Worm (Caenorhabditis elegans) whole organism, L1 larva: ENCODE results near the gene F59A1.11.

Experiments
- Y116A8C.19 ChIP-seq: sonication (generic microtip); optimal IDR thresholded peaks from 2 replicates; lab custom pipeline; 2016; ENCODE audit warnings: missing compliant biosample characterization, missing genetic modification characterization, borderline replicate concordance
- alr-1 ChIP-seq: fragments of 200-800 bp; sonication (Bioruptor generic); optimal IDR thresholded peaks from 2 replicates; lab custom pipeline; 2018; ENCODE audit warnings: borderline replicate concordance, mild to moderate bottlenecking, missing genetic modification characterization, missing compliant biosample characterization
- aly-2 ChIP-seq: fragments of 150-350 bp; optimal IDR thresholded peaks from 2 replicates; lab custom pipeline; 2014; ENCODE audit warnings: missing biosample characterization, missing genetic modification characterization
- ama-1 ChIP-seq: fragments of 150-350 bp; optimal IDR thresholded peaks from 2 replicates; lab custom pipeline; 2014
- ceh-82 ChIP-seq, 3 experiments: fragments of 150-350 bp in 1 of 3; sonication (generic microtip) in 2 of 3; optimal IDR thresholded peaks; 2 replicates each; lab custom pipeline; 2014 to 2017; ENCODE audit warnings: missing biosample characterization in 3 of 3, missing genetic modification characterization in 3 of 3
- ceh-90 ChIP-seq: sonication (generic microtip); optimal IDR thresholded peaks from 2 replicates; lab custom pipeline; 2016; ENCODE audit warnings: missing genetic modification characterization, missing compliant biosample characterization
- ces-1 ChIP-seq: fragments of 150-350 bp; optimal IDR thresholded peaks from 2 replicates; lab custom pipeline; 2014; ENCODE audit warnings: missing biosample characterization, missing genetic modification reagents, missing genetic modification characterization
- dpl-1 ChIP-seq, 3 experiments: fragments of 150-350 bp in 2 of 3; sonication (generic microtip) in 1 of 3; optimal IDR thresholded peaks; 2 replicates each; lab custom pipeline; 2014 to 2017; ENCODE audit warnings: missing biosample characterization in 3 of 3, missing genetic modification characterization in 3 of 3, missing genetic modification reagents in 3 of 3
- dsc-1 ChIP-seq: sonication (generic microtip); optimal IDR thresholded peaks from 2 replicates; lab custom pipeline; 2016; ENCODE audit warnings: mild to moderate bottlenecking, missing genetic modification characterization, missing compliant biosample characterization
- egl-13 ChIP-seq: sonication (generic microtip); optimal IDR thresholded peaks from 2 replicates; lab custom pipeline; 2016; ENCODE audit warnings: missing genotype, missing genetic modification reagents, missing genetic modification characterization, missing compliant biosample characterization
- egl-27 ChIP-seq, 2 experiments: fragments of 150-350 bp in 1 of 2; sonication (generic microtip); optimal IDR thresholded peaks; 3 replicates each; lab custom pipeline; 2017 to 2018; ENCODE audit warnings: missing biosample characterization in 2 of 2, missing genetic modification characterization in 2 of 2, missing genetic modification reagents in 2 of 2
- elt-2 ChIP-seq: sonication (generic microtip); optimal IDR thresholded peaks from 2 replicates; lab custom pipeline; 2016; ENCODE audit warnings: missing genetic modification characterization, mild to moderate bottlenecking, inconsistent platforms, missing compliant biosample characterization, missing genetic modification reagents
- elt-3 ChIP-seq, 6 experiments: fragments of 150-350 bp in 1 of 6; sonication (generic microtip); optimal IDR thresholded peaks; 2 replicates each; lab custom pipeline; 2017 to 2018; ENCODE audit warnings: missing biosample characterization in 6 of 6, missing genetic modification characterization in 6 of 6, inconsistent platforms in 1 of 6
- ets-5 ChIP-seq: fragments of 200-800 bp; sonication (Bioruptor generic); IDR thresholded peaks from 2 replicates; pipeline ENCODE4 v1.3.6; 2022; ENCODE audit warnings: missing genetic modification characterization, missing compliant biosample characterization
- fkh-10 ChIP-seq: sonication (generic microtip); optimal IDR thresholded peaks from 2 replicates; lab custom pipeline; 2017; ENCODE audit warnings: missing biosample characterization, missing genetic modification reagents, missing genetic modification characterization
- grh-1 ChIP-seq: fragments of 200-800 bp; sonication (Bioruptor generic); IDR thresholded peaks from 2 replicates; pipeline ENCODE4 v1.3.6; 2022; ENCODE audit warnings: missing genetic modification reagents, missing genetic modification characterization, missing compliant biosample characterization
- hlh-17 ChIP-seq: fragments of 200-800 bp; sonication (Bioruptor generic); optimal IDR thresholded peaks from 2 replicates; lab custom pipeline; 2018; ENCODE audit warnings: missing genetic modification characterization, mild to moderate bottlenecking, missing compliant biosample characterization, moderate library complexity, borderline replicate concordance
- jun-1 ChIP-seq: fragments of 150-350 bp; optimal IDR thresholded peaks from 2 replicates; lab custom pipeline; 2014; ENCODE audit warnings: missing biosample characterization, missing genetic modification reagents, missing genetic modification characterization
- lin-13 ChIP-seq: fragments of 150-350 bp; optimal IDR thresholded peaks from 2 replicates; lab custom pipeline; 2014; ENCODE audit warnings: missing biosample characterization, missing genetic modification reagents, missing genetic modification characterization
- lin-39 ChIP-seq: fragments of 150-350 bp; optimal IDR thresholded peaks from 2 replicates; lab custom pipeline; 2014; ENCODE audit warnings: missing biosample characterization, missing genetic modification reagents, missing genetic modification characterization
- lsy-2 ChIP-seq, 2 experiments: fragments of 150-350 bp; optimal IDR thresholded peaks; 2 replicates each; lab custom pipeline; 2014; ENCODE audit warnings: missing biosample characterization in 2 of 2, missing genetic modification characterization in 2 of 2
- mab-9 ChIP-seq: fragments of 200-800 bp; sonication (Bioruptor generic); IDR thresholded peaks from 2 replicates; pipeline ENCODE4 v1.3.6; 2022; ENCODE audit warnings: missing genetic modification reagents, missing genetic modification characterization, missing compliant biosample characterization
- mep-1 ChIP-seq: fragments of 150-350 bp; optimal IDR thresholded peaks from 2 replicates; lab custom pipeline; 2014; ENCODE audit warnings: missing biosample characterization, missing genetic modification characterization
- nhr-28 ChIP-seq: fragments of 150-350 bp; optimal IDR thresholded peaks from 2 replicates; lab custom pipeline; 2014; ENCODE audit warnings: missing biosample characterization, missing genetic modification characterization
- nhr-47 ChIP-seq: sonication (generic microtip); optimal IDR thresholded peaks from 2 replicates; lab custom pipeline; 2016; ENCODE audit warnings: mild to moderate bottlenecking, missing genetic modification characterization, moderate library complexity, missing compliant biosample characterization
- nhr-77 ChIP-seq: fragments of 150-350 bp; optimal IDR thresholded peaks from 2 replicates; lab custom pipeline; 2014; ENCODE audit warnings: missing biosample characterization, missing genetic modification characterization
- nhr-84 ChIP-seq: sonication (generic microtip); optimal IDR thresholded peaks from 2 replicates; lab custom pipeline; 2017; ENCODE audit warnings: missing biosample characterization, missing genetic modification characterization
- nhr-85 ChIP-seq: sonication (generic microtip); peaks from one replicate; lab custom pipeline; 2016; ENCODE audit warnings: missing genetic modification characterization, inconsistent platforms, missing compliant biosample characterization
- pqm-1 ChIP-seq: sonication (generic microtip); optimal IDR thresholded peaks from 3 replicates; lab custom pipeline; 2017; ENCODE audit warnings: missing biosample characterization, missing genetic modification characterization
- skn-1 ChIP-seq: fragments of 150-350 bp; optimal IDR thresholded peaks from 2 replicates; lab custom pipeline; 2014; ENCODE audit warnings: missing biosample characterization, missing genetic modification characterization
- snu-23 ChIP-seq: sonication (generic microtip); optimal IDR thresholded peaks from 2 replicates; lab custom pipeline; 2016; ENCODE audit warnings: missing genetic modification characterization, missing compliant biosample characterization
- sox-4 ChIP-seq: sonication (generic microtip); optimal IDR thresholded peaks from 2 replicates; lab custom pipeline; 2016; ENCODE audit warnings: missing genetic modification characterization, missing compliant biosample characterization
- sptf-1 ChIP-seq: fragments of 150-350 bp; optimal IDR thresholded peaks from 2 replicates; lab custom pipeline; 2014; ENCODE audit warnings: missing biosample characterization, missing genetic modification characterization
- tlp-1 ChIP-seq: fragments of 150-350 bp; optimal IDR thresholded peaks from 2 replicates; lab custom pipeline; 2014; ENCODE audit warnings: missing biosample characterization, missing genetic modification characterization
- unc-30 ChIP-seq: sonication (generic microtip); optimal IDR thresholded peaks from 2 replicates; lab custom pipeline; 2017; ENCODE audit warnings: missing biosample characterization, missing genetic modification characterization
- vab-15 ChIP-seq: sonication (generic microtip); optimal IDR thresholded peaks from 2 replicates; lab custom pipeline; 2017; ENCODE audit warnings: missing genotype, mild to moderate bottlenecking, missing genetic modification characterization, missing compliant biosample characterization
- zag-1 ChIP-seq: fragments of 150-350 bp; optimal IDR thresholded peaks from 2 replicates; lab custom pipeline; 2014; ENCODE audit warnings: missing biosample characterization, missing genetic modification characterization
- ztf-4 ChIP-seq: fragments of 150-350 bp; optimal IDR thresholded peaks from 2 replicates; lab custom pipeline; 2014; ENCODE audit warnings: missing biosample characterization, missing genetic modification characterization

F59A1.11 gene

ce11 chrV:17624906-17625305 is 40.9 kb downstream of the F59A1.11 start, which contains the start of gene F57G4.11:
Gene F57G4.11 (plus strand): TSS chrV:17625206.
- no peak for TF ChIP-seq nhr-84 (tag; lab: Kevin White, UChicago)
- no peak for TF ChIP-seq unc-30 (tag; lab: Kevin White, UChicago)
- no peak for TF ChIP-seq fkh-10 (GFP tag; lab: Kevin White, UChicago)
- no peak for TF ChIP-seq skn-1 (tag; lab: Kevin White, UChicago)
- TF ChIP-seq pqm-1 (tag; lab: Kevin White, UChicago) = no peak
- TF ChIP-seq egl-13 (tag; lab: Kevin White, UChicago) = no peak
- TF ChIP-seq tlp-1 (tag; lab: Kevin White, UChicago) = no peak
- no peak for TF ChIP-seq ets-5 (GFP tag; lab: Robert Waterston, UW)
- no peak for TF ChIP-seq mep-1
- TF ChIP-seq sptf-1 = no peak
- TF ChIP-seq sox-4 (tag; lab: Kevin White, UChicago) = no peak
- TF ChIP-seq Y116A8C.19 (tag; lab: Kevin White, UChicago) = no peak
- no peak for TF ChIP-seq nhr-47 (tag; lab: Kevin White, UChicago)
- TF ChIP-seq mab-9 (GFP tag; lab: Robert Waterston, UW) = no peak
- TF ChIP-seq ama-1 = no peak
- TF ChIP-seq ztf-4 = no peak
- TF ChIP-seq ceh-82 (tag; optimal IDR thresholded peaks at IDR 0.05; lab: Kevin White, UChicago) = no peak
- no peak for TF ChIP-seq alr-1
- TF ChIP-seq egl-27 (tag; optimal IDR thresholded peaks at IDR 0.05; lab: Kevin White, UChicago) = no peak
- no peak for TF ChIP-seq vab-15 (tag; lab: Kevin White, UChicago)
- TF ChIP-seq, all 84 proteins: peak for 0

ce11 chrV:17623230-17623629 is 42.6 kb downstream of the F59A1.11 start, which contains the start of gene F57G4.1:
Gene F57G4.1 (plus strand): TSS chrV:17623530.
- no peak for TF ChIP-seq ces-1
- TF ChIP-seq aly-2 (tag; lab: Kevin White, UChicago) = no peak
- TF ChIP-seq dsc-1 = no peak
- no peak for TF ChIP-seq lsy-2 (tag; optimal IDR thresholded peaks at IDR 0.05; lab: Kevin White, UChicago)
- no peak for TF ChIP-seq zag-1 (tag; lab: Kevin White, UChicago)
- no peak for TF ChIP-seq nhr-77 (tag; lab: Kevin White, UChicago)
- no peak for TF ChIP-seq sox-4 (tag; lab: Kevin White, UChicago)
- TF ChIP-seq sptf-1 = no peak
- TF ChIP-seq lin-13 (GFP tag; lab: Kevin White, UChicago) = no peak
- TF ChIP-seq grh-1 = no peak
- no peak for TF ChIP-seq ceh-90 (tag; lab: Kevin White, UChicago)
- no peak for TF ChIP-seq nhr-47 (tag; lab: Kevin White, UChicago)
- no peak for TF ChIP-seq unc-30 (tag; lab: Kevin White, UChicago)
- TF ChIP-seq hlh-17 = no peak
- no peak for TF ChIP-seq skn-1 (tag; lab: Kevin White, UChicago)

ce11 chrV:17620266-17620665 is 45.5 kb downstream of the F59A1.11 start, which contains the start of gene Y6G8.8:
Gene Y6G8.8 (plus strand): TSS chrV:17620566.
- TF ChIP-seq dpl-1 (GFP tag; optimal IDR thresholded peaks at IDR 0.05; lab: Kevin White, UChicago) (no peak), jun-1 (tag; lab: Kevin White, UChicago) (no peak), ztf-4 (no peak), snu-23 (GFP tag; lab: Kevin White, UChicago) (no peak), nhr-85 (tag; lab: Kevin White, UChicago) (no peak), lin-39 (tag; lab: Kevin White, UChicago) (no peak), nhr-28 (tag; lab: Kevin White, UChicago) (no peak), elt-3 (tag; optimal IDR thresholded peaks at IDR 0.05; lab: Kevin White, UChicago) (no peak)
- TF ChIP-seq, all 84 proteins: peak for 0

- peak; percentile 72 for TF ChIP-seq elt-2
- TF ChIP-seq mab-9 (GFP tag; lab: Robert Waterston, UW) = no peak
Measured at ce11 chrV:17616807-17617206, 49.0 kb downstream of the F59A1.11 start, which contains the start of gene Y6G8.6. Gene Y6G8.6 (minus strand): TSS chrV:17616904.
